Worm (Caenorhabditis elegans): ENCODE measurements around the gene eef-1A.1.

eef-1A.1 gene

DNA sequence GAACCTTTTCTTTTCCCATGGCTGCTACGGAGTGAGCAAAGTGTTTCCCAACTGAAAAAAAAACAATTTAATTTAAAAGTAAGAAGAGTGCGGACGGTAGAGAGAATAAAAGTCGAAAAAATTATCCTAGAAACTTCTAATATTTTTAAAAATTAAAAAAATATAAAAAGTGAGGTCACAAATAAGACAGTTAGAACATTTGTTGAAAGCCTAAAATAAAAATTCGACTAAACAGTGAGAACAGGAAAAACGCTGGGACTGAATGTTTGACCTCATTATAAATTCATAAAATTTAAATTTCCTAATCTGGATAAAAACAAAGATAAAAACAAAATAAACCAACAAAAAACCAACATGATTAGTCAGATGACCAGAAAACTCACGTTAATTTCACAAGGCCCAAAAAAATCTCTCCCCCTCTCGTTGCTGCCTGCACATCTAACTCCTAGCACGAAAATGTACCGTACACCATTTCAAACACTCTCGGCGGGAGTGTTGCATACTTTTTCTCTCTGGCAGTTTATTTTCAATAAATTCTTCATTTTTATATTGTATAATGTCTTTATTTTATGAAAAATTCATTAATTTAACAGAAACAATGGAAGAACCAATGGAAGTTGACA, at the start of gene eef-1A.1, which contains the start of gene rfc-4 (continued):
- TF ChIP-seq snpc-4 (GFP tag; optimal IDR thresholded peaks at IDR 0.05) (peak; percentile 9), snpc-4 (tag; optimal IDR thresholded peaks at IDR 0.05) (peak; percentile 73 to 87 (median 80)), sdz-38 (tag; optimal IDR thresholded peaks at IDR 0.05) (no peak), ztf-28 (GFP tag; IDR thresholded peaks at IDR 0.05) (peak; percentile 68; the same call in 1 of the 2 replicates), mcd-1 (GFP tag; IDR thresholded peaks at IDR 0.05) (peak; percentile 91), hlh-12 (tag; optimal IDR thresholded peaks at IDR 0.05) (no peak), atf-7 (tag; optimal IDR thresholded peaks at IDR 0.05) (peak; percentile 57), ets-4 (GFP tag; optimal IDR thresholded peaks at IDR 0.05) (no peak), ccch-3 (GFP tag; optimal IDR thresholded peaks at IDR 0.05) (no peak), B0019.2 (GFP tag; conservative IDR thresholded peaks at IDR 0.05) (no peak; the same call in 1 of the 2 replicates), repo-1 (tag; optimal IDR thresholded peaks at IDR 0.05) (peak; percentile 48), K12H6.12 (tag; optimal IDR thresholded peaks at IDR 0.05) (peak; percentile 93), aptf-3 (GFP tag; IDR thresholded peaks at IDR 0.05) (no peak), mes-4 (tag; optimal IDR thresholded peaks at IDR 0.05) (no peak), zim-3 (tag; optimal IDR thresholded peaks at IDR 0.05) (no peak), mel-28 (tag; optimal IDR thresholded peaks at IDR 0.05; ENCODE audit: borderline replicate concordance) (no peak), lin-35 (GFP tag; optimal IDR thresholded peaks at IDR 0.05) (peak; percentile 64 to 95 (median 73)), rcor-1 (GFP tag; IDR thresholded peaks at IDR 0.05) (peak; percentile 90), D2030.7 (GFP tag; IDR thresholded peaks at IDR 0.05) (peak; percentile 84), unc-130 (GFP tag; optimal IDR thresholded peaks at IDR 0.05) (peak; percentile 67), nfya-1 (tag; optimal IDR thresholded peaks at IDR 0.05; ENCODE audit: borderline replicate concordance, insufficient read depth) (no peak), madf-10 (tag; optimal IDR thresholded peaks at IDR 0.05) (peak; percentile 68), nhr-90 (tag; optimal IDR thresholded peaks at IDR 0.05) (peak; percentile 18), ztf-22 (GFP tag; optimal IDR thresholded peaks at IDR 0.05) (no peak), lir-1 (GFP tag; conservative IDR thresholded peaks at IDR 0.05) (peak; percentile 81), unc-62 (GFP tag; optimal IDR thresholded peaks at IDR 0.05) (no peak), lsl-1 (GFP tag; optimal IDR thresholded peaks at IDR 0.05) (peak; percentile 90), snpc-1.1 (tag; optimal IDR thresholded peaks at IDR 0.05; ENCODE audit: insufficient read depth) (peak; percentile 61), ceh-27 (GFP tag; optimal IDR thresholded peaks at IDR 0.05) (peak; percentile 96), aptf-2 (GFP tag; conservative IDR thresholded peaks at IDR 0.05) (no peak), ztf-25 (GFP tag; IDR thresholded peaks at IDR 0.05) (no peak), dpff-1 (tag; optimal IDR thresholded peaks at IDR 0.05) (no peak), ztf-26 (tag; optimal IDR thresholded peaks at IDR 0.05) (peak; percentile 82), mxl-1 (tag; optimal IDR thresholded peaks at IDR 0.05) (no peak), lin-40 (tag; optimal IDR thresholded peaks at IDR 0.05) (peak; percentile 89), snpc-1.3 (tag; optimal IDR thresholded peaks at IDR 0.05; ENCODE audit: insufficient read depth) (peak; percentile 95), bed-1 (GFP tag; IDR thresholded peaks at IDR 0.05) (no peak), hlh-26 (GFP tag; conservative IDR thresholded peaks at IDR 0.05) (no peak), B0261.1 (tag; optimal IDR thresholded peaks at IDR 0.05) (peak; percentile 15), B0336.3 (GFP tag; IDR thresholded peaks at IDR 0.05) (peak; percentile 79), egl-44 (GFP tag; IDR thresholded peaks at IDR 0.05) (0 out of 2 replicates have a peak, but pooled peaks have one; percentile 43), cebp-1 (GFP tag; IDR thresholded peaks at IDR 0.05) (peak; percentile 88), cebp-1 (tag; optimal IDR thresholded peaks at IDR 0.05) (peak; percentile 95), nhr-179 (tag; optimal IDR thresholded peaks at IDR 0.05) (no peak), ceh-100 (GFP tag; IDR thresholded peaks at IDR 0.05) (peak; percentile 76), Y79H2A.3 (GFP tag; conservative IDR thresholded peaks at IDR 0.05) (no peak), F10E7.11 (tag; optimal IDR thresholded peaks at IDR 0.05) (no peak), efl-1 (GFP tag; optimal IDR thresholded peaks at IDR 0.05) (peak; percentile 89)

Measured in whole organism, young adult.